Fruit fly (Drosophila melanogaster): ENCODE results near the gene alt.

The alt gene

dm6 chr3R:17700488-17701130 is 18.3 kb upstream of the alt start (continued):
- TF ChIP-seq Atf6 (GFP tag; IDR thresholded peaks at IDR 0.05) (peak; percentile 98), B-H2 (GFP tag; optimal IDR thresholded peaks at IDR 0.05) (peak; percentile 99), gsb-n (tag; optimal IDR thresholded peaks at IDR 0.05) (peak; percentile 99), CG6272 (GFP tag; IDR thresholded peaks at IDR 0.05) (peak; percentile 98), CG9797 (GFP tag; optimal IDR thresholded peaks at IDR 0.05) (peak; percentile 51), CG31224 (GFP tag; IDR thresholded peaks at IDR 0.05) (peak; percentile 96), ind (GFP tag; optimal IDR thresholded peaks at IDR 0.05) (peak; percentile 98), Scr (GFP tag; IDR thresholded peaks at IDR 0.05; ENCODE audit: partially characterized antibody) (no peak), zen (tag; optimal IDR thresholded peaks at IDR 0.05) (peak; percentile 93), jing (GFP tag; optimal IDR thresholded peaks at IDR 0.05) (peak; percentile 84), CG2202 (tag; optimal IDR thresholded peaks at IDR 0.05) (peak; percentile 97), fu2 (GFP tag; optimal IDR thresholded peaks at IDR 0.05) (peak; percentile 70), CG17359 (tag; optimal IDR thresholded peaks at IDR 0.05) (peak; percentile 99), CG33557 (GFP tag; optimal IDR thresholded peaks at IDR 0.05) (peak; percentile 94), CG9817 (tag; optimal IDR thresholded peaks at IDR 0.05) (peak; percentile 99), CG6683 (GFP tag; optimal IDR thresholded peaks at IDR 0.05) (peak; percentile 99), pho (GFP tag; optimal IDR thresholded peaks at IDR 0.05) (peak; percentile 77), Oaz (GFP tag; IDR thresholded peaks at IDR 0.05) (peak; percentile 97), CG9437 (GFP tag; optimal IDR thresholded peaks at IDR 0.05) (peak; percentile 95), CG2199 (GFP tag; IDR thresholded peaks at IDR 0.05) (peak; percentile 88), Elba2 (GFP tag; optimal IDR thresholded peaks at IDR 0.05) (no peak), Hand (GFP tag; optimal IDR thresholded peaks at IDR 0.05) (peak; percentile 99), exex (tag; optimal IDR thresholded peaks at IDR 0.05) (peak; percentile 94), Dll (GFP tag; IDR thresholded peaks at IDR 0.05; ENCODE audit: partially characterized antibody) (no peak), stwl (tag; optimal IDR thresholded peaks at IDR 0.05) (no peak), hb (GFP tag; IDR thresholded peaks at IDR 0.05; ENCODE audit: partially characterized antibody) (no peak), run (tag; optimal IDR thresholded peaks at IDR 0.05) (peak; percentile 97), CG5245 (GFP tag; optimal IDR thresholded peaks at IDR 0.05) (peak; percentile 90), CG13624 (GFP tag; optimal IDR thresholded peaks at IDR 0.05) (peak; percentile 53), cg (GFP tag; optimal IDR thresholded peaks at IDR 0.05) (no peak), H2.0 (GFP tag; IDR thresholded peaks at IDR 0.05) (peak; percentile 97), sim (GFP tag; IDR thresholded peaks at IDR 0.05) (peak; percentile 94), pzg (GFP tag; optimal IDR thresholded peaks at IDR 0.05) (no peak), lilli (GFP tag; optimal IDR thresholded peaks at IDR 0.05) (peak; percentile 94), CTCF (GFP tag; optimal IDR thresholded peaks at IDR 0.05) (peak; percentile 73), D19A (tag; optimal IDR thresholded peaks at IDR 0.05) (peak; percentile 97), Hmx (GFP tag; optimal IDR thresholded peaks at IDR 0.05) (peak; percentile 60), unpg (GFP tag; optimal IDR thresholded peaks at IDR 0.05) (peak; percentile 99), CG7372 (GFP tag; IDR thresholded peaks at IDR 0.05) (peak; percentile 98), dmrt11E (tag; optimal IDR thresholded peaks at IDR 0.05) (peak; percentile 94), Lhr (GFP tag; optimal IDR thresholded peaks at IDR 0.05) (no peak), Trl (optimal IDR thresholded peaks at IDR 0.05) (peak in 1 of 2 experiments; percentile 56), Trl (GFP tag; optimal IDR thresholded peaks at IDR 0.05) (peak; percentile 57), CG17328 (GFP tag; IDR thresholded peaks at IDR 0.05) (peak; percentile 97), ranshi (GFP tag; IDR thresholded peaks at IDR 0.05) (peak; percentile 98), h (optimal IDR thresholded peaks at IDR 0.05) (no peak), Hr51 (GFP tag; optimal IDR thresholded peaks at IDR 0.05) (peak; percentile 90 to 99), Bteb2 (GFP tag; optimal IDR thresholded peaks at IDR 0.05) (peak; percentile 79), CG30431 (GFP tag; optimal IDR thresholded peaks at IDR 0.05) (peak; percentile 93), Tbp (GFP tag; optimal IDR thresholded peaks at IDR 0.05) (no peak), maf-S (GFP tag; optimal IDR thresholded peaks at IDR 0.05) (peak; percentile 77)
